Fruit fly (Drosophila melanogaster) whole organism: ENCODE results near the gene ATPsynG.

Source experiments
- CG8478 ChIP-seq: fragments of >200 bp; optimal IDR thresholded peaks from 2 replicates; lab custom pipeline; 2018; ENCODE audit warnings: inconsistent platforms
- Dll ChIP-seq: fragments of >200 bp; optimal IDR thresholded peaks from 2 replicates; lab custom pipeline; 2017
- EcR ChIP-seq, 2 experiments: fragments of >200 bp; optimal IDR thresholded peaks; 2 replicates each; lab custom pipeline; 2017; ENCODE audit warnings: missing biosample characterization in 2 of 2, missing genetic modification characterization in 2 of 2, missing genetic modification reagents in 2 of 2
- pan ChIP-seq: fragments of >200 bp; optimal IDR thresholded peaks from 2 replicates; lab custom pipeline; 2017
- psq ChIP-seq: fragments of >200 bp; optimal IDR thresholded peaks from 2 replicates; lab custom pipeline; 2017
- usp ChIP-seq: fragments of >200 bp; optimal IDR thresholded peaks from 2 replicates; lab custom pipeline; 2017; ENCODE audit warnings: missing biosample characterization, missing genetic modification characterization, mixed read lengths

Gene ATPsynG

dm6 chr2L:10968009-10968383 lies 8.2 kb downstream of the ATPsynG start:
- TF ChIP-seq pan (lab: Kevin White, UChicago) (no peak), Dll (lab: Kevin White, UChicago) (no peak), usp (GFP tag; lab: Kevin White, UChicago) (no peak), CG8478 (lab: Kevin White, UChicago) (no peak), psq (no peak), EcR (GFP tag; optimal IDR thresholded peaks at IDR 0.05; lab: Kevin White, UChicago) (no peak)

- TF ChIP-seq usp (GFP tag; lab: Kevin White, UChicago) (no peak), pan (lab: Kevin White, UChicago) (no peak), Dll (lab: Kevin White, UChicago) (no peak), psq (no peak), EcR (GFP tag; optimal IDR thresholded peaks at IDR 0.05; lab: Kevin White, UChicago) (no peak), CG8478 (lab: Kevin White, UChicago) (no peak)
These were observed 8.8 kb downstream of the ATPsynG start for dm6 chr2L:10967257-10968008.

dm6 chr2L:10965962-10966361 lies 10.2 kb downstream of the ATPsynG start:
- no peak for TF ChIP-seq Dll (lab: Kevin White, UChicago)
- TF ChIP-seq psq = no peak
- no peak for TF ChIP-seq EcR (GFP tag; optimal IDR thresholded peaks at IDR 0.05; lab: Kevin White, UChicago)
- no peak for TF ChIP-seq usp (GFP tag; lab: Kevin White, UChicago)
- TF ChIP-seq pan (lab: Kevin White, UChicago) = no peak
- no peak for TF ChIP-seq CG8478 (lab: Kevin White, UChicago)

- TF ChIP-seq psq = no peak
These were observed 11.7 kb downstream of the ATPsynG start for dm6 chr2L:10964493-10964892.

dm6 chr2L:10963979-10964378 lies 12.2 kb downstream of the ATPsynG start, which contains the start of gene dpr2:
Gene dpr2 (minus strand): TSS chr2L:10964153.
- TF ChIP-seq CG8478 (lab: Kevin White, UChicago) = no peak
- TF ChIP-seq pan (lab: Kevin White, UChicago) = no peak
- no peak for TF ChIP-seq EcR (GFP tag; optimal IDR thresholded peaks at IDR 0.05; lab: Kevin White, UChicago)
- TF ChIP-seq usp (GFP tag; lab: Kevin White, UChicago) = no peak
- no peak for TF ChIP-seq Dll (lab: Kevin White, UChicago)
- no peak for TF ChIP-seq psq

- TF ChIP-seq CG8478 (lab: Kevin White, UChicago) = no peak
- no peak for TF ChIP-seq usp (GFP tag; lab: Kevin White, UChicago)
- TF ChIP-seq psq = no peak
- TF ChIP-seq Dll (lab: Kevin White, UChicago) = no peak
- TF ChIP-seq pan (lab: Kevin White, UChicago) = no peak
These were observed 36.0 kb downstream of the ATPsynG start for dm6 chr2L:10940196-10940595.

dm6 chr2L:10936362-10936761 lies 39.8 kb downstream of the ATPsynG start, which contains the start of gene CG14072:
Gene CG14072 (plus strand): TSS chr2L:10936662.
- TF ChIP-seq pan (lab: Kevin White, UChicago) (no peak), Dll (lab: Kevin White, UChicago) (no peak), EcR (GFP tag; optimal IDR thresholded peaks at IDR 0.05; lab: Kevin White, UChicago) (no peak), usp (GFP tag; lab: Kevin White, UChicago) (no peak), psq (no peak)
